Worm (Caenorhabditis elegans) whole organism, L4 larva: Measurements from ENCODE around the gene Y37D8A.3.
A peak's percentile ranks its signal among the peaks of the same experiment; 100 is the strongest.

Source experiments
- D1046.2 ChIP-seq: fragments of 200-800 bp; sonication (Bioruptor generic); IDR thresholded peaks from 2 replicates; pipeline ENCODE4 v1.3.6; 2022; ENCODE audit warnings: missing genetic modification characterization, missing compliant biosample characterization
- F10B5.3 ChIP-seq: sonication (generic microtip); optimal IDR thresholded peaks from 2 replicates; lab custom pipeline; 2016; ENCODE audit warnings: mild to moderate bottlenecking, missing genetic modification characterization, missing compliant biosample characterization
- F44E2.7 ChIP-seq: fragments of 200-800 bp; sonication (Bioruptor generic); IDR thresholded peaks from 2 replicates; pipeline ENCODE4 v2.1.2; 2022; ENCODE audit warnings: missing genetic modification characterization, missing compliant biosample characterization
- F49E8.2 ChIP-seq: sonication (generic microtip); optimal IDR thresholded peaks from 2 replicates; lab custom pipeline; 2016; ENCODE audit warnings: missing compliant biosample characterization, mild to moderate bottlenecking, missing genetic modification characterization, borderline replicate concordance
- T20F7.1 ChIP-seq: fragments of 200-800 bp; sonication (Bioruptor generic); optimal IDR thresholded peaks from 2 replicates; lab custom pipeline; 2018; ENCODE audit warnings: mild to moderate bottlenecking, missing genetic modification characterization, missing compliant biosample characterization
- T26A8.4 ChIP-seq: fragments of 200-800 bp; sonication (Bioruptor generic); IDR thresholded peaks from 2 replicates; pipeline ENCODE4 v1.3.6; 2022; ENCODE audit warnings: missing genetic modification characterization, missing compliant biosample characterization
- Y105C5A.15 ChIP-seq: fragments of 200-800 bp; sonication (Bioruptor generic); IDR thresholded peaks from 2 replicates; pipeline ENCODE4 v1.3.6; 2022; ENCODE audit warnings: missing genetic modification characterization, missing compliant biosample characterization
- Y75B8A.6 ChIP-seq: fragments of 200-800 bp; sonication (Bioruptor generic); IDR thresholded peaks from 2 replicates; pipeline ENCODE4 v1.3.6; 2022; ENCODE audit warnings: missing genetic modification reagents, missing genetic modification characterization, missing compliant biosample characterization
- ZK337.2 ChIP-seq: fragments of 200-800 bp; sonication (Bioruptor generic); IDR thresholded peaks from 2 replicates; pipeline ENCODE4 v1.3.6; 2022; ENCODE audit warnings: missing genetic modification reagents, missing genetic modification characterization, missing compliant biosample characterization
- ZK546.5 ChIP-seq, 2 experiments: sonication (generic microtip); optimal IDR thresholded peaks; 2 replicates each; lab custom pipeline; 2017; ENCODE audit warnings: missing biosample characterization in 2 of 2, missing genetic modification characterization in 2 of 2
- aha-1 ChIP-seq: fragments of 150-350 bp; peaks from one replicate; lab custom pipeline; 2014; ENCODE audit warnings: missing biosample characterization, missing genetic modification characterization
- aly-2 ChIP-seq: sonication (generic microtip); optimal IDR thresholded peaks from 2 replicates; lab custom pipeline; 2018; ENCODE audit warnings: missing biosample characterization, missing genetic modification characterization
- ama-1 ChIP-seq: fragments of 150-350 bp; optimal IDR thresholded peaks from 2 replicates; lab custom pipeline; 2014; ENCODE audit warnings: inconsistent platforms, mixed read lengths
- arid-1 ChIP-seq: fragments of 200-800 bp; sonication (Bioruptor generic); conservative IDR thresholded peaks from 2 replicates; pipeline ENCODE4 v1.3.6; 2022; ENCODE audit warnings: missing genetic modification reagents, missing genetic modification characterization, missing compliant biosample characterization
- ceh-28 ChIP-seq: fragments of 150-350 bp; optimal IDR thresholded peaks from 2 replicates; lab custom pipeline; 2014; ENCODE audit warnings: missing biosample characterization, missing genetic modification reagents, missing genetic modification characterization
- ceh-44 ChIP-seq: fragments of 200-800 bp; sonication (Bioruptor generic); IDR thresholded peaks from 2 replicates; pipeline ENCODE4 v1.3.6; 2022; ENCODE audit warnings: missing genetic modification reagents, missing genetic modification characterization, missing compliant biosample characterization
- ceh-62 ChIP-seq: sonication (generic microtip); optimal IDR thresholded peaks from 2 replicates; lab custom pipeline; 2017; ENCODE audit warnings: missing biosample characterization, missing genetic modification characterization
- daf-12 ChIP-seq: fragments of 150-350 bp; optimal IDR thresholded peaks from 2 replicates; lab custom pipeline; 2014; ENCODE audit warnings: missing biosample characterization, missing genetic modification reagents, missing genetic modification characterization
- daf-8 ChIP-seq: fragments of 200-800 bp; sonication (Bioruptor generic); IDR thresholded peaks from 2 replicates; pipeline ENCODE4 v1.3.6; 2022; ENCODE audit warnings: missing genetic modification characterization, missing compliant biosample characterization
- dmd-8 ChIP-seq: fragments of 200-800 bp; sonication (Bioruptor generic); IDR thresholded peaks from 2 replicates; pipeline ENCODE4 v1.3.6; 2022; ENCODE audit warnings: missing genetic modification characterization, missing compliant biosample characterization
- dmd-9 ChIP-seq: fragments of 200-800 bp; sonication (Bioruptor generic); IDR thresholded peaks from 2 replicates; pipeline ENCODE4 v1.3.6; 2022; ENCODE audit warnings: missing genetic modification reagents, missing genetic modification characterization, missing compliant biosample characterization
- egl-27 ChIP-seq: sonication (generic microtip); optimal IDR thresholded peaks from 3 replicates; lab custom pipeline; 2017; ENCODE audit warnings: missing biosample characterization, missing genetic modification reagents, missing genetic modification characterization
- fkh-10 ChIP-seq: fragments of 150-350 bp; optimal IDR thresholded peaks from 2 replicates; lab custom pipeline; 2014; ENCODE audit warnings: missing biosample characterization, missing genetic modification reagents, missing genetic modification characterization
- gei-8 ChIP-seq: fragments of 200-800 bp; sonication (Bioruptor generic); optimal IDR thresholded peaks from 2 replicates; lab custom pipeline; 2018; ENCODE audit warnings: mild to moderate bottlenecking, missing genetic modification characterization, missing compliant biosample characterization
- hif-1 ChIP-seq, 2 experiments: sonication (generic microtip); optimal IDR thresholded peaks; 2 replicates each; lab custom pipeline; 2016 to 2017; ENCODE audit warnings: missing compliant biosample characterization in 2 of 2, missing genetic modification characterization in 2 of 2, missing genetic modification reagents in 2 of 2, missing genotype in 2 of 2, mild to moderate bottlenecking in 1 of 2
- hlh-11 ChIP-seq: fragments of 200-800 bp; sonication (Bioruptor generic); optimal IDR thresholded peaks from 2 replicates; lab custom pipeline; 2018; ENCODE audit warnings: mild to moderate bottlenecking, missing genetic modification characterization, missing compliant biosample characterization
- jun-1 ChIP-seq: fragments of 150-350 bp; optimal IDR thresholded peaks from 2 replicates; lab custom pipeline; 2014; ENCODE audit warnings: missing biosample characterization, missing genetic modification reagents, missing genetic modification characterization
- lin-1 ChIP-seq: fragments of 200-800 bp; sonication (Bioruptor generic); IDR thresholded peaks from 2 replicates; pipeline ENCODE4 v1.3.6; 2022; ENCODE audit warnings: missing genetic modification reagents, missing genetic modification characterization, missing compliant biosample characterization
- lin-39 ChIP-seq: fragments of 150-350 bp; optimal IDR thresholded peaks from 2 replicates; lab custom pipeline; 2014; ENCODE audit warnings: missing biosample characterization, missing genetic modification reagents, missing genetic modification characterization
- lsy-2 ChIP-seq, 2 experiments: fragments of 150-350 bp in 1 of 2; sonication (generic microtip) in 1 of 2; optimal IDR thresholded peaks; 2 replicates each; lab custom pipeline; 2014 to 2017; ENCODE audit warnings: missing biosample characterization in 2 of 2, missing genetic modification characterization in 2 of 2
- madf-5 ChIP-seq, 2 experiments: fragments of 200-800 bp; sonication (Bioruptor generic); IDR thresholded peaks; 2 replicates each; pipeline ENCODE4 v1.3.6; 2022; ENCODE audit warnings: missing compliant biosample characterization in 2 of 2, missing genetic modification characterization in 2 of 2
- mep-1 ChIP-seq: fragments of 150-350 bp; sonication (generic microtip); optimal IDR thresholded peaks from 3 replicates; lab custom pipeline; 2014; ENCODE audit warnings: missing biosample characterization, missing genetic modification characterization
- nhr-10 ChIP-seq: fragments of 150-350 bp; optimal IDR thresholded peaks from 2 replicates; lab custom pipeline; 2014; ENCODE audit warnings: missing biosample characterization, missing genetic modification characterization
- nhr-102 ChIP-seq: sonication (generic microtip); optimal IDR thresholded peaks from 2 replicates; lab custom pipeline; 2016; ENCODE audit warnings: mild to moderate bottlenecking, missing genetic modification characterization, moderate library complexity, missing compliant biosample characterization
- nhr-11 ChIP-seq: fragments of 150-350 bp; optimal IDR thresholded peaks from 2 replicates; lab custom pipeline; 2014; ENCODE audit warnings: missing biosample characterization, missing genetic modification characterization
- nhr-111 ChIP-seq: fragments of 200-800 bp; sonication (Bioruptor generic); optimal IDR thresholded peaks from 2 replicates; lab custom pipeline; 2018; ENCODE audit warnings: mild to moderate bottlenecking, missing genetic modification characterization, missing compliant biosample characterization
- nhr-28 ChIP-seq: fragments of 150-350 bp; optimal IDR thresholded peaks from 2 replicates; lab custom pipeline; 2014; ENCODE audit warnings: missing biosample characterization, missing genetic modification characterization
- nhr-41 ChIP-seq: fragments of 200-800 bp; sonication (Bioruptor generic); IDR thresholded peaks from 2 replicates; pipeline ENCODE4 v1.3.6; 2022; ENCODE audit warnings: missing genetic modification reagents, missing genetic modification characterization, missing compliant biosample characterization
- nhr-48 ChIP-seq: sonication (generic microtip); optimal IDR thresholded peaks from 2 replicates; lab custom pipeline; 2016; ENCODE audit warnings: mild to moderate bottlenecking, missing genetic modification characterization, missing compliant biosample characterization
- nhr-6 ChIP-seq: fragments of 150-350 bp; optimal IDR thresholded peaks from 2 replicates; lab custom pipeline; 2014; ENCODE audit warnings: missing biosample characterization, missing genetic modification characterization
- nhr-76 ChIP-seq: fragments of 150-350 bp; optimal IDR thresholded peaks from 2 replicates; lab custom pipeline; 2014; ENCODE audit warnings: missing biosample characterization, missing genetic modification characterization
- nhr-77 ChIP-seq: fragments of 150-350 bp; optimal IDR thresholded peaks from 2 replicates; lab custom pipeline; 2014; ENCODE audit warnings: missing biosample characterization, missing genetic modification characterization
- php-3 ChIP-seq: fragments of 200-800 bp; sonication (Bioruptor generic); IDR thresholded peaks from 2 replicates; pipeline ENCODE4 v1.3.6; 2022; ENCODE audit warnings: missing genetic modification reagents, missing genetic modification characterization, missing compliant biosample characterization
- pqm-1 ChIP-seq: sonication (generic microtip); optimal IDR thresholded peaks from 2 replicates; lab custom pipeline; 2017; ENCODE audit warnings: missing biosample characterization, missing genetic modification characterization
- rbr-2 ChIP-seq: sonication (generic microtip); optimal IDR thresholded peaks from 2 replicates; lab custom pipeline; 2016; ENCODE audit warnings: missing genotype, missing genetic modification characterization, missing compliant biosample characterization
- sdz-12 ChIP-seq: fragments of 200-800 bp; sonication (Bioruptor generic); optimal IDR thresholded peaks from 2 replicates; lab custom pipeline; 2018; ENCODE audit warnings: mild to moderate bottlenecking, missing genetic modification characterization, missing compliant biosample characterization
- skn-1 ChIP-seq: fragments of 150-350 bp; optimal IDR thresholded peaks from 2 replicates; lab custom pipeline; 2014; ENCODE audit warnings: missing biosample characterization, missing genetic modification characterization
- spr-1 ChIP-seq: sonication (generic microtip); optimal IDR thresholded peaks from 2 replicates; lab custom pipeline; 2016; ENCODE audit warnings: mild to moderate bottlenecking, missing genetic modification characterization, missing compliant biosample characterization
- spr-3 ChIP-seq: fragments of 200-800 bp; sonication (Bioruptor generic); optimal IDR thresholded peaks from 2 replicates; lab custom pipeline; 2018; ENCODE audit warnings: mild to moderate bottlenecking, missing genetic modification characterization, missing compliant biosample characterization
- tra-1 ChIP-seq: fragments of 200-800 bp; sonication (Bioruptor generic); IDR thresholded peaks from 2 replicates; pipeline ENCODE4 v1.3.6; 2022; ENCODE audit warnings: missing genetic modification reagents, missing genetic modification characterization, missing compliant biosample characterization
- vab-7 ChIP-seq: fragments of 200-800 bp; sonication (Bioruptor generic); IDR thresholded peaks from 2 replicates; pipeline ENCODE4 v1.3.6; 2022; ENCODE audit warnings: missing genetic modification reagents, missing genetic modification characterization, missing compliant biosample characterization
- zag-1 ChIP-seq: fragments of 150-350 bp; optimal IDR thresholded peaks from 2 replicates; lab custom pipeline; 2014; ENCODE audit warnings: missing biosample characterization, missing genetic modification characterization
- zfp-3 ChIP-seq: fragments of 200-800 bp; sonication (Bioruptor generic); conservative IDR thresholded peaks from 2 replicates; pipeline ENCODE4 v1.3.6; 2022; ENCODE audit warnings: missing genetic modification reagents, missing genetic modification characterization, missing compliant biosample characterization
- ztf-11 ChIP-seq: fragments of 150-350 bp; optimal IDR thresholded peaks from 2 replicates; lab custom pipeline; 2014; ENCODE audit warnings: missing biosample characterization, missing genetic modification characterization

The Y37D8A.3 gene

DNA sequence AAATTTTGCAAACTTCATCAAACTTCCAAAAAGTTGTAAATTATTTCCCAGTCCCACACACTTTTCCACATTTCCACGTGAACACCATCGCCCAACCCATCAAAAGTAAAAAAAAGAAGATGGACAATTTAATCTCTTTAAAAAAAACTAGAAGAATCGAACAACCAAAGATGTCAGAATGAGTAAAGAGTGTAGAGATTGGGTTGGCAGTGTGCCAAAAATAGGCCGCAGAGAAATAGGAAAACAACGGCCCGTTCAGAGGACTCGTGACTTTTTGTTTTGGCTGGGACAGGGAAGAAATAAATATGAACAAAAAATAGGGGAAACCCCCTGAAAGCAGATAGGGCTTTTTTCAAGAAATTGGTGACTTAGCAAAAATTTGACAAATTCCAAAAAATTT is 13.7 kb downstream of the Y37D8A.3 start (continued):
- TF ChIP-seq ZK337.2 (no peak), ama-1 (lab: Kevin White, UChicago) (no peak), dmd-9 (GFP tag; lab: Robert Waterston, UW) (no peak), F10B5.3 (tag; lab: Kevin White, UChicago) (no peak), T20F7.1 (GFP tag; lab: Kevin White, UChicago) (no peak), nhr-6 (no peak), egl-27 (no peak), madf-5 (GFP tag; IDR thresholded peaks at IDR 0.05; lab: Robert Waterston, UW) (no peak), fkh-10 (no peak), ceh-62 (tag; lab: Kevin White, UChicago) (no peak), nhr-77 (tag; lab: Kevin White, UChicago) (no peak), php-3 (GFP tag; lab: Robert Waterston, UW) (no peak), zag-1 (tag; lab: Kevin White, UChicago) (no peak), ztf-11 (tag; lab: Kevin White, UChicago) (no peak), nhr-76 (no peak), nhr-111 (GFP tag; lab: Kevin White, UChicago) (no peak), lin-39 (tag; lab: Kevin White, UChicago) (no peak), Y75B8A.6 (GFP tag; lab: Robert Waterston, UW) (no peak), gei-8 (GFP tag; lab: Kevin White, UChicago) (no peak), lin-1 (GFP tag; lab: Robert Waterston, UW) (no peak), spr-3 (GFP tag; lab: Kevin White, UChicago) (no peak), sdz-12 (GFP tag; lab: Kevin White, UChicago) (no peak), nhr-48 (tag; lab: Kevin White, UChicago) (peak; percentile 50), vab-7 (no peak), D1046.2 (no peak), arid-1 (GFP tag; lab: Robert Waterston, UW) (no peak), skn-1 (tag; lab: Kevin White, UChicago) (no peak), pqm-1 (tag; lab: Kevin White, UChicago) (no peak), ceh-28 (tag; lab: Kevin White, UChicago) (no peak), tra-1 (GFP tag; lab: Robert Waterston, UW) (peak; percentile 65; the same call in 1 of the 2 replicates), mep-1 (tag; lab: Kevin White, UChicago) (peak; percentile 19), nhr-28 (tag; lab: Kevin White, UChicago) (peak; percentile 49), daf-12 (tag; lab: Kevin White, UChicago) (no peak), hlh-11 (tag; lab: Kevin White, UChicago) (peak; percentile 75), ZK546.5 (tag; optimal IDR thresholded peaks at IDR 0.05; lab: Kevin White, UChicago) (no peak), F49E8.2 (tag; lab: Kevin White, UChicago) (no peak), lsy-2 (tag; optimal IDR thresholded peaks at IDR 0.05; lab: Kevin White, UChicago) (peak in 1 of 2 experiments; percentile 48), spr-1 (tag; lab: Kevin White, UChicago) (no peak), zfp-3 (no peak), F44E2.7 (no peak), nhr-102 (tag; lab: Kevin White, UChicago) (no peak), T26A8.4 (GFP tag; lab: Robert Waterston, UW) (no peak), dmd-8 (no peak), nhr-11 (tag; lab: Kevin White, UChicago) (no peak), Y105C5A.15 (GFP tag; lab: Robert Waterston, UW) (no peak), rbr-2 (tag; lab: Kevin White, UChicago) (no peak), aha-1 (tag; lab: Kevin White, UChicago) (no peak), ceh-44 (GFP tag; lab: Robert Waterston, UW) (no peak), hif-1 (tag; optimal IDR thresholded peaks at IDR 0.05; lab: Kevin White, UChicago) (peak in 1 of 2 experiments; percentile 9), nhr-10 (tag; lab: Kevin White, UChicago) (no peak), jun-1 (tag; lab: Kevin White, UChicago) (no peak), nhr-41 (GFP tag; lab: Robert Waterston, UW) (no peak), aly-2 (no peak), daf-8 (GFP tag; lab: Robert Waterston, UW) (no peak)
